Worm (Caenorhabditis elegans) whole organism, young adult: ENCODE results near the gene C32D5.8.

Experiments
- B0336.3 ChIP-seq: fragments of 200-800 bp; sonication (Bioruptor generic); IDR thresholded peaks from 2 replicates; pipeline ENCODE4 v1.3.6; 2022; ENCODE audit warnings: missing genetic modification characterization, missing compliant biosample characterization
- dpff-1 ChIP-seq: sonication (generic microtip); optimal IDR thresholded peaks from 2 replicates; lab custom pipeline; 2017; ENCODE audit warnings: mild to moderate bottlenecking, missing genetic modification characterization, missing compliant biosample characterization
- madf-6 ChIP-seq: fragments of 200-800 bp; sonication (Bioruptor generic); IDR thresholded peaks from 2 replicates; pipeline ENCODE4 v1.3.6; 2022; ENCODE audit warnings: missing genetic modification reagents, missing genetic modification characterization, missing compliant biosample characterization
- snpc-4 ChIP-seq, 5 experiments: fragments of 150-350 bp in 1 of 5; sonication (generic microtip) in 4 of 5; optimal IDR thresholded peaks; 2 replicates each; lab custom pipeline; 2014 to 2018; ENCODE audit warnings: missing genetic modification characterization in 5 of 5, missing biosample characterization in 3 of 5, antibody characterized with exemption in 2 of 5, mild to moderate bottlenecking in 2 of 5, missing compliant biosample characterization in 2 of 5, missing genotype in 2 of 5, moderate library complexity in 2 of 5, missing genetic modification reagents in 1 of 5

DNA sequence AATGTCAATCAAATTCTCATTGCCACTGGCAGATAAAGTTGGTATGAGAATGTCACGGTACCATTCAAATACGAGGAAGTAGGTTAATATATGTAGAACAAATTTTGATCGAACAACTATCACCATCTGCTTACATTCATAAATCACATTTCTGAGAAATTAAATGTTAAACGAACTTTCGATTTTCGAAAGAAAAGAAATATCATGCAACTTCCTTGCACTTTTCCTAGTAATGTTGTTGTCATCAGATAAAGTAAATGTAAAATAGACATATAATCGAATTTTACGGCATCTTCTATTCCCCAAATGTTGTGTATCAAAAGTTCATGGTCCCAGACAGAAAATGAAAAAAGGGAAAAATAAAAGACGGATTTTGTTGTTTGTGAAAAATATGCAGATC is 34.3 kb downstream of the C32D5.8 start:
- TF ChIP-seq dpff-1 (tag; lab: Kevin White, UChicago) (no peak), B0336.3 (GFP tag; lab: Robert Waterston, UW) (no peak), madf-6 (GFP tag; lab: Robert Waterston, UW) (no peak), snpc-4 (GFP tag; optimal IDR thresholded peaks at IDR 0.05; lab: Kevin White, UChicago) (no peak), snpc-4 (tag; optimal IDR thresholded peaks at IDR 0.05; lab: Kevin White, UChicago) (no peak)
